Fruit fly (Drosophila melanogaster) whole organism, embryonic: Measurements from ENCODE around the gene CG4020.

ENCODE experiments used
- Bgb ChIP-seq: fragments of 200-800 bp; sonication (Bioruptor generic); IDR thresholded peaks from 2 replicates; pipeline ENCODE4 v1.3.6; 2022; ENCODE audit warnings: missing biosample characterization, missing genetic modification characterization; ENCODE audit not compliant: partially characterized antibody
- C15 ChIP-seq: fragments of 200-800 bp; sonication (Bioruptor generic); IDR thresholded peaks from 3 replicates; pipeline ENCODE4 v1.3.6; 2022; ENCODE audit warnings: missing biosample characterization, missing genetic modification characterization
- CG10267 ChIP-seq: fragments of 200-800 bp; sonication (Bioruptor generic); optimal IDR thresholded peaks from 2 replicates; lab custom pipeline; 2018; ENCODE audit warnings: missing biosample characterization, mild to moderate bottlenecking, missing genetic modification characterization, moderate library complexity
- CG12769 ChIP-seq: fragments of 200-800 bp; sonication (Bioruptor generic); optimal IDR thresholded peaks from 2 replicates; lab custom pipeline; 2019; ENCODE audit warnings: missing biosample characterization, mild to moderate bottlenecking, missing genetic modification characterization, moderate library complexity
- CG13287 ChIP-seq: fragments of 200-800 bp; sonication (Bioruptor generic); IDR thresholded peaks from 2 replicates; pipeline ENCODE4 v1.3.6; 2022; ENCODE audit warnings: missing biosample characterization, missing genetic modification characterization; ENCODE audit not compliant: partially characterized antibody
- CG14860 ChIP-seq: fragments of 200-800 bp; sonication (Bioruptor generic); IDR thresholded peaks from 3 replicates; pipeline ENCODE4 v1.3.6; 2022; ENCODE audit warnings: missing biosample characterization, missing genetic modification characterization; ENCODE audit not compliant: partially characterized antibody
- CG16813 ChIP-seq: fragments of 200-800 bp; sonication (Bioruptor generic); IDR thresholded peaks from 3 replicates; pipeline ENCODE4 v1.3.6; 2022; ENCODE audit warnings: missing biosample characterization, missing genetic modification characterization; ENCODE audit not compliant: partially characterized antibody
- CG33557 ChIP-seq: fragments of 200-800 bp; sonication (Bioruptor generic); optimal IDR thresholded peaks from 2 replicates; lab custom pipeline; 2019; ENCODE audit warnings: missing biosample characterization, mild to moderate bottlenecking, missing genetic modification characterization, moderate library complexity
- CG3995 ChIP-seq: fragments of 200-800 bp; sonication (Bioruptor generic); optimal IDR thresholded peaks from 3 replicates; lab custom pipeline; 2016; ENCODE audit warnings: missing biosample characterization, missing genetic modification characterization
- CG7357 ChIP-seq: fragments of 200-800 bp; sonication (Bioruptor generic); IDR thresholded peaks from 3 replicates; pipeline ENCODE4 v1.3.6; 2022; ENCODE audit warnings: missing biosample characterization, missing genetic modification characterization
- CG7556 ChIP-seq: fragments of 200-800 bp; sonication (Bioruptor generic); optimal IDR thresholded peaks from 2 replicates; lab custom pipeline; 2017; ENCODE audit warnings: missing biosample characterization, mild to moderate bottlenecking, missing genetic modification characterization
- CoRest ChIP-seq: fragments of 200-800 bp; sonication (Bioruptor generic); optimal IDR thresholded peaks from 3 replicates; lab custom pipeline; 2018; ENCODE audit warnings: missing biosample characterization, mild to moderate bottlenecking, missing genetic modification characterization, moderate library complexity
- Dll ChIP-seq: fragments of 200-800 bp; sonication (Bioruptor generic); IDR thresholded peaks from 4 replicates; pipeline ENCODE4 v1.3.6; 2022; ENCODE audit warnings: missing biosample characterization, missing genetic modification characterization; ENCODE audit not compliant: partially characterized antibody
- Doc3 ChIP-seq: fragments of 200-800 bp; sonication (Bioruptor generic); IDR thresholded peaks from 3 replicates; pipeline ENCODE4 v1.3.6; 2022; ENCODE audit warnings: missing biosample characterization, missing genetic modification characterization; ENCODE audit not compliant: partially characterized antibody
- Dref ChIP-seq: fragments of 200-800 bp; sonication (Bioruptor generic); IDR thresholded peaks from 2 replicates; pipeline ENCODE4 v1.3.6; 2022; ENCODE audit warnings: missing biosample characterization, missing genetic modification characterization
- Ets65A ChIP-seq: fragments of 200-800 bp; sonication (Bioruptor generic); peaks from one replicate; lab custom pipeline; 2016; ENCODE audit warnings: missing biosample characterization, missing genetic modification characterization
- GATAe ChIP-seq: fragments of 200-800 bp; sonication (Bioruptor generic); conservative IDR thresholded peaks from 2 replicates; pipeline ENCODE4 v1.3.6; 2022; ENCODE audit warnings: missing biosample characterization, missing genetic modification characterization
- Gsc ChIP-seq: fragments of 200-800 bp; sonication (Bioruptor generic); IDR thresholded peaks from 2 replicates; pipeline ENCODE4 v1.3.6; 2022; ENCODE audit warnings: missing biosample characterization, missing genetic modification characterization
- HmgD ChIP-seq: fragments of 200-800 bp; sonication (Bioruptor generic); optimal IDR thresholded peaks from 3 replicates; lab custom pipeline; 2016; ENCODE audit warnings: missing biosample characterization, missing genetic modification characterization
- Hr3 ChIP-seq: fragments of 200-800 bp; sonication (Bioruptor generic); optimal IDR thresholded peaks from 3 replicates; lab custom pipeline; 2016; ENCODE audit warnings: missing biosample characterization, missing genetic modification characterization
- Hr51 ChIP-seq, 2 experiments: fragments of 200-800 bp; sonication (Bioruptor generic); optimal IDR thresholded peaks; 2 replicates in 1 of 2; 3 replicates in 1 of 2; lab custom pipeline; 2016 to 2018; ENCODE audit warnings: missing biosample characterization in 2 of 2, missing genetic modification characterization in 2 of 2, mild to moderate bottlenecking in 1 of 2, moderate library complexity in 1 of 2
- Kr ChIP-seq: fragments of 200-800 bp; sonication (Bioruptor generic); optimal IDR thresholded peaks from 2 replicates; lab custom pipeline; 2017; ENCODE audit warnings: missing biosample characterization, mild to moderate bottlenecking, missing genetic modification characterization
- Oaz ChIP-seq: fragments of 200-800 bp; sonication (Bioruptor generic); IDR thresholded peaks from 2 replicates; pipeline ENCODE4 v1.3.6; 2022; ENCODE audit warnings: missing biosample characterization, missing genetic modification characterization
- Opbp ChIP-seq: fragments of 200-800 bp; sonication (Bioruptor generic); IDR thresholded peaks from 3 replicates; pipeline ENCODE4 v1.3.6; 2022; ENCODE audit warnings: missing biosample characterization, missing genetic modification characterization; ENCODE audit not compliant: partially characterized antibody
- Ptx1 ChIP-seq: fragments of 200-800 bp; sonication (Bioruptor generic); IDR thresholded peaks from 2 replicates; pipeline ENCODE4 v1.3.6; 2022; ENCODE audit warnings: missing biosample characterization, missing genetic modification characterization
- Scr ChIP-seq: fragments of 200-800 bp; sonication (Bioruptor generic); IDR thresholded peaks from 2 replicates; pipeline ENCODE4 v1.3.6; 2022; ENCODE audit warnings: missing biosample characterization, missing genetic modification characterization; ENCODE audit not compliant: partially characterized antibody
- Sox102F ChIP-seq: fragments of 200-800 bp; sonication (Bioruptor generic); optimal IDR thresholded peaks from 2 replicates; lab custom pipeline; 2018; ENCODE audit warnings: missing biosample characterization, mild to moderate bottlenecking, missing genetic modification characterization, moderate library complexity
- amos ChIP-seq: fragments of 200-800 bp; sonication (Bioruptor generic); IDR thresholded peaks from 2 replicates; pipeline ENCODE4 v1.3.6; 2022; ENCODE audit warnings: missing biosample characterization, missing genetic modification characterization; ENCODE audit not compliant: partially characterized antibody
- ato ChIP-seq: fragments of 200-800 bp; sonication (Bioruptor generic); IDR thresholded peaks from 2 replicates; pipeline ENCODE4 v1.3.6; 2022; ENCODE audit warnings: missing biosample characterization, missing genetic modification characterization; ENCODE audit not compliant: partially characterized antibody
- bab2 ChIP-seq: fragments of 200-800 bp; sonication (Bioruptor generic); optimal IDR thresholded peaks from 2 replicates; lab custom pipeline; 2016; ENCODE audit warnings: missing biosample characterization, missing genetic modification characterization
- bbx ChIP-seq: fragments of 200-800 bp; sonication (Bioruptor generic); IDR thresholded peaks from 2 replicates; pipeline ENCODE4 v1.3.6; 2022; ENCODE audit warnings: missing biosample characterization, missing genetic modification characterization; ENCODE audit not compliant: partially characterized antibody
- ems ChIP-seq: fragments of 200-800 bp; sonication (Bioruptor generic); optimal IDR thresholded peaks from 3 replicates; lab custom pipeline; 2016; ENCODE audit warnings: missing biosample characterization, missing genetic modification characterization
- h ChIP-seq: fragments of >200 bp; optimal IDR thresholded peaks from 2 replicates; lab custom pipeline; 2017
- hb ChIP-seq: fragments of 200-800 bp; sonication (Bioruptor generic); IDR thresholded peaks from 3 replicates; pipeline ENCODE4 v1.3.6; 2022; ENCODE audit warnings: missing biosample characterization, missing genetic modification characterization; ENCODE audit not compliant: partially characterized antibody
- hbn ChIP-seq: fragments of 200-800 bp; sonication (Bioruptor generic); IDR thresholded peaks from 2 replicates; pipeline ENCODE4 v1.3.6; 2022; ENCODE audit warnings: missing biosample characterization, missing genetic modification characterization; ENCODE audit not compliant: partially characterized antibody
- ind ChIP-seq: fragments of 200-800 bp; sonication (Bioruptor generic); optimal IDR thresholded peaks from 3 replicates; lab custom pipeline; 2016; ENCODE audit warnings: missing biosample characterization, missing genetic modification characterization
- inv ChIP-seq: fragments of 200-800 bp; sonication (Bioruptor generic); IDR thresholded peaks from 2 replicates; pipeline ENCODE4 v1.3.6; 2022; ENCODE audit warnings: missing biosample characterization, missing genetic modification characterization; ENCODE audit not compliant: partially characterized antibody
- phol ChIP-seq: fragments of 200-800 bp; sonication (Bioruptor generic); optimal IDR thresholded peaks from 3 replicates; lab custom pipeline; 2018; ENCODE audit warnings: missing biosample characterization, mild to moderate bottlenecking, missing genetic modification characterization, moderate library complexity
- pros ChIP-seq: fragments of 200-800 bp; sonication (Bioruptor generic); optimal IDR thresholded peaks from 3 replicates; lab custom pipeline; 2019; ENCODE audit warnings: missing biosample characterization, mild to moderate bottlenecking, missing genetic modification characterization, moderate library complexity
- ro ChIP-seq: fragments of 200-800 bp; sonication (Bioruptor generic); IDR thresholded peaks from 2 replicates; pipeline ENCODE4 v1.3.6; 2022; ENCODE audit warnings: missing biosample characterization, missing genetic modification characterization
- sim ChIP-seq: fragments of 200-800 bp; sonication (Bioruptor generic); IDR thresholded peaks from 2 replicates; pipeline ENCODE4 v1.3.6; 2022; ENCODE audit warnings: missing biosample characterization, missing genetic modification characterization
- ssp ChIP-seq: fragments of 200-800 bp; sonication (Bioruptor generic); IDR thresholded peaks from 2 replicates; pipeline ENCODE4 v1.3.6; 2022; ENCODE audit warnings: missing biosample characterization, missing genetic modification characterization
- stc ChIP-seq: fragments of 200-800 bp; sonication (Bioruptor generic); IDR thresholded peaks from 2 replicates; pipeline ENCODE4 v1.3.6; 2022; ENCODE audit warnings: missing biosample characterization, missing genetic modification characterization
- tin ChIP-seq: fragments of 200-800 bp; sonication (Bioruptor generic); optimal IDR thresholded peaks from 3 replicates; lab custom pipeline; 2016; ENCODE audit warnings: missing biosample characterization, missing genetic modification characterization
- tll ChIP-seq, 2 experiments: fragments of 200-800 bp in 1 of 2; fragments of >200 bp in 1 of 2; sonication (Bioruptor generic) in 1 of 2; optimal IDR thresholded peaks; 2 replicates each; lab custom pipeline; 2017 to 2019; ENCODE audit warnings: missing biosample characterization in 2 of 2, missing genetic modification characterization in 2 of 2, mild to moderate bottlenecking in 1 of 2, moderate library complexity in 1 of 2
- vnd ChIP-seq: fragments of 200-800 bp; sonication (Bioruptor generic); IDR thresholded peaks from 3 replicates; pipeline ENCODE4 v1.3.6; 2022; ENCODE audit warnings: missing biosample characterization, missing genetic modification characterization; ENCODE audit not compliant: partially characterized antibody

CG4020 gene

DNA sequence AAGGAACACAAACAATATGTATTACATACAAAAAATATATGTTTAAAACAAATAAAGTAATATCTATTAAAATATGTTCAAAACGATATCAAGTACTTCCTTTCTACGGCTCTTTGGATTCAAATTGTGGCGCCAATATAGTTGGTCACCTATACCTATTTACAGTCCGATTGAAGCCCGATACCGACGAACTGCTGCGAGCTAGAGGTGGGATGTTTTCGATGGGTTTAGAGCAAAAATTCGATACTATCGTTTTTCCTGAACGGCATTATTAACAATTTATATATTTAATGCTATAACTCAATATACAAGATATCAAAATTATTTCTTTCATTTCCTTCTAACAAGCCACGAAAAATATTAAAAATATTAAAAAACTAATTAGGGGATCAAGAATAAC lies 36.3 kb downstream of the CG4020 start (continued):
- TF ChIP-seq GATAe (no peak), hbn (GFP tag; lab: Robert Waterston, UW) (peak; percentile 56), CG12769 (tag; lab: Kevin White, UChicago) (no peak), Opbp (peak; percentile 80; the same call in 2 of the 3 replicates), Scr (GFP tag; lab: Robert Waterston, UW) (peak; percentile 70), CG3995 (peak; percentile 1), ind (GFP tag; lab: Kevin White, UChicago) (no peak), tin (GFP tag; lab: Kevin White, UChicago) (no peak), stc (GFP tag; lab: Robert Waterston, UW) (no peak), Gsc (GFP tag; lab: Robert Waterston, UW) (no peak), phol (tag; lab: Kevin White, UChicago) (no peak), Ets65A (GFP tag; lab: Kevin White, UChicago) (no peak), CoRest (tag; lab: Kevin White, UChicago) (no peak), HmgD (GFP tag; lab: Kevin White, UChicago) (no peak), Hr3 (no peak), Oaz (no peak), C15 (GFP tag; lab: Robert Waterston, UW) (no peak), CG7556 (GFP tag; lab: Kevin White, UChicago) (no peak), sim (GFP tag; lab: Robert Waterston, UW) (no peak), Hr51 (GFP tag; optimal IDR thresholded peaks at IDR 0.05; lab: Kevin White, UChicago) (no peak), Ptx1 (GFP tag; lab: Robert Waterston, UW) (no peak), bab2 (GFP tag; lab: Kevin White, UChicago) (no peak), tll (GFP tag; optimal IDR thresholded peaks at IDR 0.05; lab: Kevin White, UChicago) (no peak), pros (no peak), CG33557 (GFP tag; lab: Kevin White, UChicago) (no peak), Sox102F (no peak), inv (GFP tag; lab: Robert Waterston, UW) (peak; percentile 41; the same call in 1 of the 2 replicates), CG10267 (tag; lab: Kevin White, UChicago) (no peak), Kr (no peak), h (lab: Kevin White, UChicago) (no peak), ems (no peak), ro (GFP tag; lab: Robert Waterston, UW) (no peak)

dm6 chrX:5942306-5942705 lies 36.8 kb downstream of the CG4020 start, which contains the start of gene CG12728:
Gene CG12728, plus strand, starts transcription at chrX:5942606.
- TF ChIP-seq Doc3 = peak; percentile 10; the same call in 1 of the 3 replicates
- TF ChIP-seq, all 482 proteins: peak for 1; not testable (repeated sequence) for 481

DNA sequence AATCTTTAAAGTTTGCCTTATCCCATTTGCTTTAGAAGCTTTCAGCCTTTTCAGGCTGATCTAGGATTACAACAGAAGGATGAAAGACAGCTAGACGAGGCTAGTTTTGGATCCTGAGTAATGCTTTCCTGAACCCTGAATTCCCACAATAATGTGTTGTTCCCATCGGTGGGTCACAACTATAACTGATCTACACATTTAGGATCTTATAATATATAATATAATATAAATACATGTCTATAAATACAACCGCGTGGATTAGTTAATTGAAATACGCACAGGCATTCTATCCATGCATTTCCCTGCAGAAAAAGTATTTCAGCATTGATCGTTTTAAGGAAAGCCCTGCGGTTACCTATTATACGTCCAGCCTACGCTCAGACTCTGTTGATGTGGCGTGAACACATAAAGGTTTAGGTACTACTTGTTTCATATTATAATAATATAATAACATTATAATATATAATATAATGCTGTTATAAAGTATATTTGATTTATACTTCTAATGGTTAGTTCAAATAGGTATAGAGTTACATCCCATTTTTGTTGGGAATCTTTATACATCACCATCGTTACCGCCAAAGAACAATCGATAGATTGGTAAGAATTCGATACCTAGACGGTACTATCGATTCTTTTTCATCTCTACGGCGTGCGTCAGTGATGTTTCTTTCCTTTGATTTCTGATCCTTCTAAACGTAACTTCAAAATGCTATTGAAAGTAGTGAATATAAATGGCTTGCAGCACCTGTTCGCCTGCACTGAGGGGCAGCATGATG lies 39.7 kb downstream of the CG4020 start, which contains the start of gene CG32756:
CG32756 (plus strand) TSS at position 631 of the 779 bp plus-strand sequence.
- TF ChIP-seq Bgb (peak; percentile 69), bbx (GFP tag; lab: Robert Waterston, UW) (peak; percentile 70), CG16813 (GFP tag; lab: Robert Waterston, UW) (peak; percentile 71), amos (peak; percentile 72), CG7357 (GFP tag; lab: Robert Waterston, UW) (peak; percentile 59; the same call in 1 of the 3 replicates), hb (GFP tag; lab: Robert Waterston, UW) (peak; percentile 58; the same call in 1 of the 3 replicates), ssp (GFP tag; lab: Robert Waterston, UW) (peak; percentile 87), Dref (GFP tag; lab: Robert Waterston, UW) (peak; percentile 70), CG14860 (peak; percentile 60; the same call in 2 of the 3 replicates), ato (GFP tag; lab: Robert Waterston, UW) (peak; percentile 56), Dll (GFP tag; lab: Robert Waterston, UW) (peak; percentile 76), Opbp (peak; percentile 71; the same call in 2 of the 3 replicates), CG13287 (GFP tag; lab: Robert Waterston, UW) (peak; percentile 77), vnd (GFP tag; lab: Robert Waterston, UW) (peak; percentile 50; the same call in 1 of the 3 replicates)
